Fruit fly (Drosophila melanogaster): Measurements from ENCODE around the gene CG1387.
A peak's percentile ranks its signal among the peaks of the same experiment; 100 is the strongest.

CG1387 gene

dm6 chrX:8410349-8411240 is 25.0 kb downstream of the CG1387 start (continued):
- TF ChIP-seq CG11762 (GFP tag; optimal IDR thresholded peaks at IDR 0.05; ENCODE audit: insufficient read depth): no peak
- peak; percentile 30 for TF ChIP-seq CG16779 (tag; optimal IDR thresholded peaks at IDR 0.05)
- TF ChIP-seq CG34406 (GFP tag; optimal IDR thresholded peaks at IDR 0.05): no peak
- peak; percentile 68 for TF ChIP-seq Gug (GFP tag; IDR thresholded peaks at IDR 0.05)
- TF ChIP-seq fkh (GFP tag; optimal IDR thresholded peaks at IDR 0.05): peak; percentile 4
- peak; percentile 28 for TF ChIP-seq CG7368 (GFP tag; optimal IDR thresholded peaks at IDR 0.05)
- no peak for TF ChIP-seq Lpt (GFP tag; optimal IDR thresholded peaks at IDR 0.05)
- peak; percentile 50 for TF ChIP-seq CG9139 (GFP tag; optimal IDR thresholded peaks at IDR 0.05)
- no peak for TF ChIP-seq fd59A (GFP tag; optimal IDR thresholded peaks at IDR 0.05)
- TF ChIP-seq Hr39 (GFP tag; optimal IDR thresholded peaks at IDR 0.05): no peak
- no peak for TF ChIP-seq acj6 (GFP tag; optimal IDR thresholded peaks at IDR 0.05)
- TF ChIP-seq eg (GFP tag; IDR thresholded peaks at IDR 0.05): peak; percentile 83
- TF ChIP-seq OdsH (GFP tag; optimal IDR thresholded peaks at IDR 0.05): no peak
- TF ChIP-seq Sox14 (GFP tag; optimal IDR thresholded peaks at IDR 0.05): no peak

- TF ChIP-seq cyc (GFP tag; optimal IDR thresholded peaks at IDR 0.05) (no peak), Ets96B (tag; optimal IDR thresholded peaks at IDR 0.05) (peak; percentile 13), CG7368 (GFP tag; optimal IDR thresholded peaks at IDR 0.05) (no peak), Blimp-1 (GFP tag; optimal IDR thresholded peaks at IDR 0.05) (no peak), fd85E (GFP tag; optimal IDR thresholded peaks at IDR 0.05) (peak; percentile 87), CG10631 (GFP tag; optimal IDR thresholded peaks at IDR 0.05) (no peak), CG9139 (GFP tag; optimal IDR thresholded peaks at IDR 0.05) (peak; percentile 65), eg (GFP tag; IDR thresholded peaks at IDR 0.05) (peak; percentile 85), Lpt (GFP tag; optimal IDR thresholded peaks at IDR 0.05) (no peak), acj6 (GFP tag; optimal IDR thresholded peaks at IDR 0.05) (no peak), CG15336 (GFP tag; IDR thresholded peaks at IDR 0.05) (peak; percentile 88; the same call in 1 of the 2 replicates), CG32006 (GFP tag; optimal IDR thresholded peaks at IDR 0.05) (peak; percentile 2), pdm3 (GFP tag; optimal IDR thresholded peaks at IDR 0.05) (no peak), Ets21C (GFP tag; optimal IDR thresholded peaks at IDR 0.05) (no peak), Sox14 (GFP tag; optimal IDR thresholded peaks at IDR 0.05) (peak; percentile 63), vri (GFP tag; optimal IDR thresholded peaks at IDR 0.05) (peak; percentile 68), achi (GFP tag; optimal IDR thresholded peaks at IDR 0.05) (peak; percentile 19), dsx (GFP tag; optimal IDR thresholded peaks at IDR 0.05; ENCODE audit: poor library complexity, severe bottlenecking) (peak; percentile 61), CG31627 (GFP tag; optimal IDR thresholded peaks at IDR 0.05) (no peak), CG6792 (GFP tag; optimal IDR thresholded peaks at IDR 0.05) (no peak), CG6276 (GFP tag; optimal IDR thresholded peaks at IDR 0.05) (peak; percentile 60), CG11294 (GFP tag; IDR thresholded peaks at IDR 0.05) (peak; percentile 54; the same call in 1 of the 2 replicates), esn (GFP tag; optimal IDR thresholded peaks at IDR 0.05) (peak; percentile 30), ss (GFP tag; optimal IDR thresholded peaks at IDR 0.05) (peak; percentile 56 to 59), CG4318 (GFP tag; optimal IDR thresholded peaks at IDR 0.05) (no peak), Eip78C (GFP tag) (peak; percentile 87), salr (GFP tag; optimal IDR thresholded peaks at IDR 0.05) (no peak), svp (GFP tag) (peak; percentile 60), Eip75B (GFP tag; optimal IDR thresholded peaks at IDR 0.05) (peak; percentile 46), Hr39 (GFP tag; optimal IDR thresholded peaks at IDR 0.05) (no peak), CG11762 (GFP tag; optimal IDR thresholded peaks at IDR 0.05; ENCODE audit: insufficient read depth) (peak; percentile 20), Met (GFP tag; optimal IDR thresholded peaks at IDR 0.05) (peak; percentile 30), Smox (GFP tag; optimal IDR thresholded peaks at IDR 0.05) (peak; percentile 40), CG6163 (GFP tag; IDR thresholded peaks at IDR 0.05) (peak; percentile 91), CG34406 (GFP tag; optimal IDR thresholded peaks at IDR 0.05) (peak; percentile 9), fd59A (GFP tag; optimal IDR thresholded peaks at IDR 0.05) (no peak), Eip93F (GFP tag; optimal IDR thresholded peaks at IDR 0.05) (peak; percentile 89), CG1621 (tag; optimal IDR thresholded peaks at IDR 0.05) (no peak), Hr38 (GFP tag; optimal IDR thresholded peaks at IDR 0.05) (no peak), spab (GFP tag; optimal IDR thresholded peaks at IDR 0.05) (peak; percentile 9), CG8632 (GFP tag; optimal IDR thresholded peaks at IDR 0.05) (no peak), net (GFP tag; optimal IDR thresholded peaks at IDR 0.05) (peak; percentile 52), CG11902 (GFP tag; optimal IDR thresholded peaks at IDR 0.05) (no peak)
These were observed 26.0 kb downstream of the CG1387 start, which contains the start of gene lawc for dm6 chrX:8411532-8411960. TSS of gene lawc (minus strand) at chrX:8411658.

Measured in whole organism, prepupa.